Worm (Caenorhabditis elegans): ENCODE measurements around the gene mrps-28.

DNA sequence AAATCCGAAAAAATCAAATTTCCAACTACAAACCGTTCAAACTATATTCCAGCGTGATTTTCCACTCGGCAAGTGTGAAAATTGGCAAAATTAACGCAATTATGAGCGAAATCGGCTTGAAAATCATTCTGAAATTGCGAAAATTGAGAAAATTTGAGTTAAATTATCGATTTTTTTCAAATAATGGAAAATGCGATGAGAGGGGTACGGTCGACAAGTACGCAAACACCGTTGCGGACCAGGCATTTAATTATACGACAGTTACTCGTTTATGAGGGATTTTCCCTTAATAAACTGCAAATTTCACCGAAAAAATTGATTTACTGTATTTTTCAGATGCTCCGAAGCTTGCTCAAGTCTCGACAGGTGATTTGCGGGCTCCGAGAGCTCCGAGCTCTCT lies at the start of gene mrps-28, which contains the start of gene Y43F8C.7:
- TF ChIP-seq unc-62 (GFP tag; optimal IDR thresholded peaks at IDR 0.05) (no peak), ztf-11 (tag; optimal IDR thresholded peaks at IDR 0.05) (no peak), R02D3.7 (tag; optimal IDR thresholded peaks at IDR 0.05) (no peak), alr-1 (tag; optimal IDR thresholded peaks at IDR 0.05) (no peak), nhr-11 (tag; optimal IDR thresholded peaks at IDR 0.05) (no peak), mbf-1 (tag; optimal IDR thresholded peaks at IDR 0.05) (no peak)

Data from whole organism, L2 larva.